Worm (Caenorhabditis elegans): Measurements from ENCODE around the gene R102.11.

R102.11 gene

ce11 chrIV:10718865-10719264 lies 19.3 kb upstream of the R102.11 start:
- TF ChIP-seq tra-4 (tag; optimal IDR thresholded peaks at IDR 0.05) (no peak), pes-1 (GFP tag; IDR thresholded peaks at IDR 0.05) (no peak), F13C5.2 (tag; optimal IDR thresholded peaks at IDR 0.05) (no peak), hnd-1 (tag; optimal IDR thresholded peaks at IDR 0.05) (no peak), hmbx-1 (tag; optimal IDR thresholded peaks at IDR 0.05) (no peak), ceh-36 (tag; optimal IDR thresholded peaks at IDR 0.05) (no peak), tbx-11 (GFP tag; IDR thresholded peaks at IDR 0.05) (no peak), ama-1 (optimal IDR thresholded peaks at IDR 0.05) (no peak), scrt-1 (GFP tag; IDR thresholded peaks at IDR 0.05) (no peak), ceh-13 (GFP tag; optimal IDR thresholded peaks at IDR 0.05) (no peak), sea-1 (GFP tag; conservative IDR thresholded peaks at IDR 0.05) (no peak), aly-1 (tag; optimal IDR thresholded peaks at IDR 0.05) (no peak)

- TF ChIP-seq sea-1 (GFP tag; conservative IDR thresholded peaks at IDR 0.05) = no peak
- TF ChIP-seq ama-1 (optimal IDR thresholded peaks at IDR 0.05) = no peak
- TF ChIP-seq scrt-1 (GFP tag; IDR thresholded peaks at IDR 0.05) = no peak
- TF ChIP-seq flt-1 (GFP tag; IDR thresholded peaks at IDR 0.05) = no peak
- no peak for TF ChIP-seq pes-1 (GFP tag; IDR thresholded peaks at IDR 0.05)
- no peak for TF ChIP-seq tra-4 (tag; optimal IDR thresholded peaks at IDR 0.05)
- no peak for TF ChIP-seq hmg-4 (GFP tag; optimal IDR thresholded peaks at IDR 0.05)
- no peak for TF ChIP-seq ets-7 (tag; optimal IDR thresholded peaks at IDR 0.05)
Measured at ce11 chrIV:10718075-10718474, 18.5 kb upstream of the R102.11 start.

ce11 chrIV:10716348-10716747 lies 16.8 kb upstream of the R102.11 start, which contains the start of gene ncx-3:
ncx-3 (plus strand) TSS chrIV:10716648.
- TF ChIP-seq F13C5.2 (tag; optimal IDR thresholded peaks at IDR 0.05) (no peak), ceh-36 (tag; optimal IDR thresholded peaks at IDR 0.05) (no peak), pes-1 (GFP tag; IDR thresholded peaks at IDR 0.05) (no peak), scrt-1 (GFP tag; IDR thresholded peaks at IDR 0.05) (no peak), sea-1 (GFP tag; conservative IDR thresholded peaks at IDR 0.05) (no peak), hnd-1 (tag; optimal IDR thresholded peaks at IDR 0.05) (no peak), ama-1 (optimal IDR thresholded peaks at IDR 0.05) (no peak), tbx-11 (GFP tag; IDR thresholded peaks at IDR 0.05) (no peak), flt-1 (GFP tag; IDR thresholded peaks at IDR 0.05) (no peak), hmg-4 (GFP tag; optimal IDR thresholded peaks at IDR 0.05) (no peak), aly-1 (tag; optimal IDR thresholded peaks at IDR 0.05) (no peak)

ce11 chrIV:10714594-10714993 lies 15.0 kb upstream of the R102.11 start:
- TF ChIP-seq ceh-13 (GFP tag; optimal IDR thresholded peaks at IDR 0.05) = no peak
- no peak for TF ChIP-seq flt-1 (GFP tag; IDR thresholded peaks at IDR 0.05)
- no peak for TF ChIP-seq F13C5.2 (tag; optimal IDR thresholded peaks at IDR 0.05)
- TF ChIP-seq ceh-36 (tag; optimal IDR thresholded peaks at IDR 0.05) = no peak
- no peak for TF ChIP-seq hmbx-1 (tag; optimal IDR thresholded peaks at IDR 0.05)
- TF ChIP-seq B0310.2 (tag; optimal IDR thresholded peaks at IDR 0.05) = no peak
- TF ChIP-seq hnd-1 (tag; optimal IDR thresholded peaks at IDR 0.05) = no peak
- TF ChIP-seq tra-4 (tag; optimal IDR thresholded peaks at IDR 0.05) = no peak
- TF ChIP-seq hmg-4 (GFP tag; optimal IDR thresholded peaks at IDR 0.05) = no peak
- TF ChIP-seq ets-7 (tag; optimal IDR thresholded peaks at IDR 0.05) = no peak

- TF ChIP-seq hnd-1 (tag; optimal IDR thresholded peaks at IDR 0.05) (no peak), sea-1 (GFP tag; conservative IDR thresholded peaks at IDR 0.05) (no peak), flt-1 (GFP tag; IDR thresholded peaks at IDR 0.05) (no peak), aly-1 (tag; optimal IDR thresholded peaks at IDR 0.05) (no peak)
Measured at ce11 chrIV:10711729-10712128, 12.2 kb upstream of the R102.11 start, which contains the start of gene glb-21. glb-21 (minus strand) TSS chrIV:10711794.

- TF ChIP-seq ets-7 (tag; optimal IDR thresholded peaks at IDR 0.05) (no peak), sea-1 (GFP tag; conservative IDR thresholded peaks at IDR 0.05) (no peak), flt-1 (GFP tag; IDR thresholded peaks at IDR 0.05) (no peak), hmbx-1 (tag; optimal IDR thresholded peaks at IDR 0.05) (no peak), ceh-13 (GFP tag; optimal IDR thresholded peaks at IDR 0.05) (no peak), aly-1 (tag; optimal IDR thresholded peaks at IDR 0.05) (no peak), tbx-37 (GFP tag; conservative IDR thresholded peaks at IDR 0.05) (no peak), ama-1 (optimal IDR thresholded peaks at IDR 0.05) (no peak), tra-4 (tag; optimal IDR thresholded peaks at IDR 0.05) (no peak), scrt-1 (GFP tag; IDR thresholded peaks at IDR 0.05) (no peak), tbx-11 (GFP tag; IDR thresholded peaks at IDR 0.05) (no peak), B0310.2 (tag; optimal IDR thresholded peaks at IDR 0.05) (no peak), F13C5.2 (tag; optimal IDR thresholded peaks at IDR 0.05) (no peak), ceh-36 (tag; optimal IDR thresholded peaks at IDR 0.05) (no peak), hmg-4 (GFP tag; optimal IDR thresholded peaks at IDR 0.05) (no peak)
Measured at ce11 chrIV:10706090-10706489, 6.5 kb upstream of the R102.11 start, which contains the start of gene R102.6. R102.6 (minus strand) TSS chrIV:10706190.

- TF ChIP-seq pes-1 (GFP tag; IDR thresholded peaks at IDR 0.05) (no peak), tra-4 (tag; optimal IDR thresholded peaks at IDR 0.05) (no peak), tbx-11 (GFP tag; IDR thresholded peaks at IDR 0.05) (no peak), hmg-4 (GFP tag; optimal IDR thresholded peaks at IDR 0.05) (no peak)
Measured at ce11 chrIV:10705176-10705575, 5.6 kb upstream of the R102.11 start, which contains the start of gene R102.10. R102.10 (plus strand) TSS chrIV:10705476.

ce11 chrIV:10701866-10702458 lies 2.4 kb upstream of the R102.11 start:
- TF ChIP-seq hnd-1 (tag; optimal IDR thresholded peaks at IDR 0.05) = no peak
- TF ChIP-seq tra-4 (tag; optimal IDR thresholded peaks at IDR 0.05) = no peak
- TF ChIP-seq scrt-1 (GFP tag; IDR thresholded peaks at IDR 0.05) = no peak
- TF ChIP-seq aly-1 (tag; optimal IDR thresholded peaks at IDR 0.05) = no peak
- TF ChIP-seq flt-1 (GFP tag; IDR thresholded peaks at IDR 0.05) = no peak
- no peak for TF ChIP-seq sea-1 (GFP tag; conservative IDR thresholded peaks at IDR 0.05)
